Comparison of ENCODE assay signal across 1 fruit fly cellular context in genomic region chr3L:22458898-22459524, dm6.
TF ChIP-seq lines count a peak whose summit lies in the region.

No protein-coding gene starts in this region.

TF ChIP-seq in whole organism, embryonic, 481 proteins besides CTCF, POLR2A, EP300 and RAD21 (continued from another document):
- TF ChIP-seq ci (GFP tag; IDR thresholded peaks at IDR 0.05; lab: Robert Waterston, UW): peak; percentile 25; the same call in 1 of the 3 replicates
- TF ChIP-seq CG11723 (GFP tag; optimal IDR thresholded peaks at IDR 0.05; lab: Kevin White, UChicago): no peak
- no peak for TF ChIP-seq CG8359 (GFP tag; optimal IDR thresholded peaks at IDR 0.05; lab: Kevin White, UChicago; ENCODE audit: borderline replicate concordance)
- peak; percentile 3 for TF ChIP-seq CG15696 (tag; optimal IDR thresholded peaks at IDR 0.05; lab: Kevin White, UChicago)
- no peak for TF ChIP-seq H15 (GFP tag; IDR thresholded peaks at IDR 0.05; lab: Robert Waterston, UW)
- TF ChIP-seq sd (tag; optimal IDR thresholded peaks at IDR 0.05; lab: Kevin White, UChicago): peak; percentile 16
- no peak for TF ChIP-seq sima (GFP tag; optimal IDR thresholded peaks at IDR 0.05; lab: Kevin White, UChicago)
- no peak for TF ChIP-seq CG42726 (GFP tag; IDR thresholded peaks at IDR 0.05; lab: Robert Waterston, UW; ENCODE audit: partially characterized antibody)
- TF ChIP-seq Xrp1 (GFP tag; IDR thresholded peaks at IDR 0.05; lab: Robert Waterston, UW): 0 out of 2 replicates have a peak, but pooled peaks have one; percentile 11
- no peak for TF ChIP-seq Usf (GFP tag; optimal IDR thresholded peaks at IDR 0.05; lab: Kevin White, UChicago)
- no peak for TF ChIP-seq psq (GFP tag; optimal IDR thresholded peaks at IDR 0.05; lab: Kevin White, UChicago)
- TF ChIP-seq CG12744 (GFP tag; optimal IDR thresholded peaks at IDR 0.05; lab: Kevin White, UChicago): no peak
- TF ChIP-seq zen (tag; optimal IDR thresholded peaks at IDR 0.05; lab: Kevin White, UChicago): no peak
- peak; percentile 85 for TF ChIP-seq grn (GFP tag; optimal IDR thresholded peaks at IDR 0.05; lab: Kevin White, UChicago)
- TF ChIP-seq mirr (GFP tag; optimal IDR thresholded peaks at IDR 0.05; lab: Kevin White, UChicago): no peak
- TF ChIP-seq hth (optimal IDR thresholded peaks at IDR 0.05; lab: Kevin White, UChicago): no peak
- no peak for TF ChIP-seq CG7556 (GFP tag; optimal IDR thresholded peaks at IDR 0.05; lab: Kevin White, UChicago)
- peak; percentile 34 for TF ChIP-seq exex (tag; optimal IDR thresholded peaks at IDR 0.05; lab: Kevin White, UChicago)
- no peak for TF ChIP-seq hb (GFP tag; IDR thresholded peaks at IDR 0.05; lab: Robert Waterston, UW; ENCODE audit: partially characterized antibody)
- no peak for TF ChIP-seq Hand (GFP tag; optimal IDR thresholded peaks at IDR 0.05; lab: Kevin White, UChicago)
- TF ChIP-seq CG15601 (tag; optimal IDR thresholded peaks at IDR 0.05; lab: Kevin White, UChicago): no peak
- 0 out of 3 replicates have a peak, but pooled peaks have one; percentile 23 for TF ChIP-seq CG17361 (GFP tag; IDR thresholded peaks at IDR 0.05; lab: Robert Waterston, UW)
- TF ChIP-seq CG11504 (tag; optimal IDR thresholded peaks at IDR 0.05; lab: Kevin White, UChicago): peak; percentile 30
- TF ChIP-seq chinmo (GFP tag; IDR thresholded peaks at IDR 0.05; lab: Robert Waterston, UW; ENCODE audit: partially characterized antibody): 0 out of 4 replicates have a peak, but pooled peaks have one; percentile 33
- no peak for TF ChIP-seq CG13624 (GFP tag; optimal IDR thresholded peaks at IDR 0.05; lab: Kevin White, UChicago)
- no peak for TF ChIP-seq dmrt11E (tag; optimal IDR thresholded peaks at IDR 0.05; lab: Kevin White, UChicago)
- TF ChIP-seq Pdp1 (GFP tag; optimal IDR thresholded peaks at IDR 0.05; lab: Kevin White, UChicago): peak in 1 of 2 experiments; percentile 88
- peak; percentile 13 for TF ChIP-seq nmo (GFP tag; optimal IDR thresholded peaks at IDR 0.05; lab: Kevin White, UChicago)
